Worm (Caenorhabditis elegans): ENCODE measurements around the gene Y75B8A.25.

ce11 chrIII:12270391-12270790, 3.4 kb upstream of the Y75B8A.25 start:
- TF ChIP-seq unc-39 (tag; optimal IDR thresholded peaks at IDR 0.05) (no peak), nhr-28 (tag; optimal IDR thresholded peaks at IDR 0.05) (no peak), pha-4 (tag; optimal IDR thresholded peaks at IDR 0.05) (no peak), nhr-12 (tag; optimal IDR thresholded peaks at IDR 0.05) (no peak), mep-1 (tag; optimal IDR thresholded peaks at IDR 0.05) (no peak)

Measured in whole organism, mixed stage, embryonic.